Fruit fly (Drosophila melanogaster) whole organism, embryonic: ENCODE results near the gene scramb1.
A peak's percentile ranks its signal among the peaks of the same experiment; 100 is the strongest.

ENCODE experiments used
- CG10209 ChIP-seq: fragments of 200-800 bp; sonication (Bioruptor generic); optimal IDR thresholded peaks from 3 replicates; lab custom pipeline; 2017; ENCODE audit warnings: missing biosample characterization, mild to moderate bottlenecking, missing genetic modification characterization, missing genetic modification reagents
- CG12236 ChIP-seq: fragments of 200-800 bp; sonication (Bioruptor generic); optimal IDR thresholded peaks from 2 replicates; lab custom pipeline; 2016; ENCODE audit warnings: missing biosample characterization, missing genetic modification characterization
- CG13424 ChIP-seq: fragments of 200-800 bp; sonication (Bioruptor generic); optimal IDR thresholded peaks from 2 replicates; lab custom pipeline; 2019; ENCODE audit warnings: missing biosample characterization, mild to moderate bottlenecking, missing genetic modification characterization, moderate library complexity
- CG14050 ChIP-seq: fragments of 200-800 bp; sonication (Bioruptor generic); IDR thresholded peaks from 3 replicates; pipeline ENCODE4 v1.3.6; 2022; ENCODE audit warnings: missing biosample characterization, missing genetic modification characterization
- CG14441 ChIP-seq: fragments of 200-800 bp; sonication (Bioruptor generic); IDR thresholded peaks from 2 replicates; pipeline ENCODE4 v1.3.6; 2022; ENCODE audit warnings: missing biosample characterization, missing genetic modification characterization
- CG15011 ChIP-seq: fragments of 200-800 bp; sonication (Bioruptor generic); optimal IDR thresholded peaks from 3 replicates; lab custom pipeline; 2018; ENCODE audit warnings: missing biosample characterization, mild to moderate bottlenecking, missing genetic modification characterization
- CG15269 ChIP-seq: fragments of 200-800 bp; sonication (Bioruptor generic); optimal IDR thresholded peaks from 2 replicates; lab custom pipeline; 2018; ENCODE audit warnings: missing biosample characterization, mild to moderate bottlenecking, missing genetic modification characterization, moderate library complexity
- CG15514 ChIP-seq: fragments of 200-800 bp; sonication (Bioruptor generic); optimal IDR thresholded peaks from 3 replicates; lab custom pipeline; 2017; ENCODE audit warnings: missing biosample characterization, missing genetic modification characterization, mild to moderate bottlenecking, moderate library complexity, missing genetic modification reagents
- CG17802 ChIP-seq: fragments of 200-800 bp; sonication (Bioruptor generic); optimal IDR thresholded peaks from 2 replicates; lab custom pipeline; 2018; ENCODE audit warnings: missing biosample characterization, mild to moderate bottlenecking, missing genetic modification characterization, moderate library complexity
- CG17829 ChIP-seq: fragments of 200-800 bp; optimal IDR thresholded peaks from 2 replicates; lab custom pipeline; 2019; ENCODE audit warnings: missing biosample characterization, mild to moderate bottlenecking, missing genetic modification characterization, moderate library complexity
- CG31441 ChIP-seq: fragments of 200-800 bp; sonication (Bioruptor generic); IDR thresholded peaks from 2 replicates; pipeline ENCODE4 v1.3.6; 2022; ENCODE audit warnings: missing biosample characterization, missing genetic modification characterization
- CG3281 ChIP-seq: fragments of 200-800 bp; sonication (Bioruptor generic); optimal IDR thresholded peaks from 3 replicates; lab custom pipeline; 2017; ENCODE audit warnings: missing biosample characterization, mild to moderate bottlenecking, missing genetic modification characterization
- CG3838 ChIP-seq: fragments of 200-800 bp; sonication (Bioruptor generic); optimal IDR thresholded peaks from 3 replicates; lab custom pipeline; 2016; ENCODE audit warnings: missing biosample characterization, missing genetic modification characterization
- CG7271 ChIP-seq: fragments of 200-800 bp; sonication (Bioruptor generic); optimal IDR thresholded peaks from 2 replicates; lab custom pipeline; 2018; ENCODE audit warnings: missing biosample characterization, mild to moderate bottlenecking, missing genetic modification characterization, moderate library complexity
- CG7745 ChIP-seq: fragments of 200-800 bp; sonication (Bioruptor generic); optimal IDR thresholded peaks from 2 replicates; lab custom pipeline; 2018; ENCODE audit warnings: missing biosample characterization, mild to moderate bottlenecking, missing genetic modification characterization, moderate library complexity
- CG8944 ChIP-seq: fragments of 200-800 bp; sonication (Bioruptor generic); optimal IDR thresholded peaks from 3 replicates; lab custom pipeline; 2016; ENCODE audit warnings: missing biosample characterization, missing genetic modification characterization
- Dad ChIP-seq: fragments of 200-800 bp; sonication (Bioruptor generic); optimal IDR thresholded peaks from 3 replicates; lab custom pipeline; 2016; ENCODE audit warnings: missing biosample characterization, missing genetic modification characterization
- Dip3 ChIP-seq: fragments of 200-800 bp; sonication (Bioruptor generic); optimal IDR thresholded peaks from 3 replicates; lab custom pipeline; 2016; ENCODE audit warnings: missing biosample characterization, missing genetic modification characterization
- E2f1 ChIP-seq: fragments of 200-800 bp; sonication (Bioruptor generic); IDR thresholded peaks from 2 replicates; pipeline ENCODE4 v1.3.6; 2022; ENCODE audit warnings: missing biosample characterization, missing genetic modification characterization
- GATAe ChIP-seq: fragments of 200-800 bp; sonication (Bioruptor generic); conservative IDR thresholded peaks from 2 replicates; pipeline ENCODE4 v1.3.6; 2022; ENCODE audit warnings: missing biosample characterization, missing genetic modification characterization
- Gsc ChIP-seq: fragments of 200-800 bp; sonication (Bioruptor generic); IDR thresholded peaks from 2 replicates; pipeline ENCODE4 v1.3.6; 2022; ENCODE audit warnings: missing biosample characterization, missing genetic modification characterization
- Hey ChIP-seq: fragments of 200-800 bp; sonication (Bioruptor generic); optimal IDR thresholded peaks from 3 replicates; lab custom pipeline; 2018; ENCODE audit warnings: missing biosample characterization, mild to moderate bottlenecking, missing genetic modification characterization
- Lim3 ChIP-seq: fragments of 200-800 bp; sonication (Bioruptor generic); IDR thresholded peaks from 2 replicates; pipeline ENCODE4 v1.3.6; 2022; ENCODE audit warnings: missing biosample characterization, missing genetic modification characterization
- Lpt ChIP-seq: fragments of >200 bp; optimal IDR thresholded peaks from 2 replicates; lab custom pipeline; 2018; ENCODE audit warnings: missing biosample characterization, missing genetic modification characterization
- Mrtf ChIP-seq: fragments of 200-800 bp; sonication (Bioruptor generic); IDR thresholded peaks from 3 replicates; pipeline ENCODE4 v1.3.6; 2022; ENCODE audit warnings: missing biosample characterization, missing genetic modification characterization
- Nf-YA ChIP-seq: fragments of 200-800 bp; sonication (Bioruptor generic); IDR thresholded peaks from 2 replicates; pipeline ENCODE4 v1.3.6; 2022; ENCODE audit warnings: missing biosample characterization, missing genetic modification characterization
- Nf-YB ChIP-seq: fragments of 200-800 bp; sonication (Bioruptor generic); optimal IDR thresholded peaks from 3 replicates; lab custom pipeline; 2019; ENCODE audit warnings: missing biosample characterization, mild to moderate bottlenecking, missing genetic modification characterization, moderate library complexity
- Oaz ChIP-seq: fragments of 200-800 bp; sonication (Bioruptor generic); IDR thresholded peaks from 2 replicates; pipeline ENCODE4 v1.3.6; 2022; ENCODE audit warnings: missing biosample characterization, missing genetic modification characterization
- Sox100B ChIP-seq: fragments of 200-800 bp; sonication (Bioruptor generic); optimal IDR thresholded peaks from 3 replicates; lab custom pipeline; 2018; ENCODE audit warnings: missing biosample characterization, mild to moderate bottlenecking, missing genetic modification characterization
- Tbp ChIP-seq: fragments of >200 bp; optimal IDR thresholded peaks from 2 replicates; lab custom pipeline; 2018; ENCODE audit warnings: missing biosample characterization, missing genetic modification characterization
- Xrp1 ChIP-seq: fragments of 200-800 bp; sonication (Bioruptor generic); IDR thresholded peaks from 2 replicates; pipeline ENCODE4 v1.3.6; 2022; ENCODE audit warnings: missing biosample characterization, missing genetic modification characterization
- al ChIP-seq: fragments of 200-800 bp; sonication (Bioruptor generic); IDR thresholded peaks from 2 replicates; pipeline ENCODE4 v1.3.6; 2022; ENCODE audit warnings: missing biosample characterization, missing genetic modification characterization
- amos ChIP-seq: fragments of 200-800 bp; sonication (Bioruptor generic); IDR thresholded peaks from 2 replicates; pipeline ENCODE4 v1.3.6; 2022; ENCODE audit warnings: missing biosample characterization, missing genetic modification characterization; ENCODE audit not compliant: partially characterized antibody
- ash1 ChIP-seq: fragments of 200-800 bp; sonication (Bioruptor generic); optimal IDR thresholded peaks from 2 replicates; lab custom pipeline; 2018; ENCODE audit warnings: missing biosample characterization, mild to moderate bottlenecking, missing genetic modification characterization
- crc ChIP-seq: fragments of 200-800 bp; sonication (Bioruptor generic); optimal IDR thresholded peaks from 2 replicates; lab custom pipeline; 2016; ENCODE audit warnings: missing biosample characterization, missing genetic modification characterization
- crol ChIP-seq: fragments of 200-800 bp; sonication (Bioruptor generic); IDR thresholded peaks from 2 replicates; pipeline ENCODE4 v1.3.6; 2022; ENCODE audit warnings: missing biosample characterization, missing genetic modification characterization
- disco-r ChIP-seq: fragments of 200-800 bp; sonication (Bioruptor generic); optimal IDR thresholded peaks from 2 replicates; lab custom pipeline; 2016; ENCODE audit warnings: missing biosample characterization, missing genetic modification characterization
- eve ChIP-seq, 2 experiments: fragments of >200 bp; optimal IDR thresholded peaks; 2 replicates each; lab custom pipeline; 2017; ENCODE audit warnings: missing biosample characterization in 2 of 2, missing genetic modification characterization in 2 of 2
- gem ChIP-seq: fragments of 200-800 bp; sonication (Bioruptor generic); optimal IDR thresholded peaks from 2 replicates; lab custom pipeline; 2019; ENCODE audit warnings: missing biosample characterization, mild to moderate bottlenecking, missing genetic modification characterization, moderate library complexity
- gt ChIP-seq: fragments of 200-800 bp; sonication (Bioruptor generic); IDR thresholded peaks from 2 replicates; pipeline ENCODE4 v1.3.6; 2022; ENCODE audit warnings: missing biosample characterization, missing genetic modification characterization
- ham ChIP-seq: fragments of 200-800 bp; sonication (Bioruptor generic); IDR thresholded peaks from 2 replicates; pipeline ENCODE4 v1.3.6; 2022; ENCODE audit warnings: missing biosample characterization, missing genetic modification characterization
- jumu ChIP-seq: fragments of 200-800 bp; sonication (Bioruptor generic); optimal IDR thresholded peaks from 3 replicates; lab custom pipeline; 2016; ENCODE audit warnings: missing biosample characterization, missing genetic modification characterization
- nmo ChIP-seq: fragments of 200-800 bp; sonication (Bioruptor generic); optimal IDR thresholded peaks from 2 replicates; lab custom pipeline; 2018; ENCODE audit warnings: missing biosample characterization, mild to moderate bottlenecking, missing genetic modification characterization, moderate library complexity
- org-1 ChIP-seq: fragments of 200-800 bp; sonication (Bioruptor generic); optimal IDR thresholded peaks from 2 replicates; lab custom pipeline; 2017; ENCODE audit warnings: missing biosample characterization, missing genetic modification characterization
- pb ChIP-seq: fragments of 200-800 bp; sonication (Bioruptor generic); optimal IDR thresholded peaks from 3 replicates; lab custom pipeline; 2016; ENCODE audit warnings: missing biosample characterization, missing genetic modification characterization
- pho ChIP-seq: fragments of 200-800 bp; sonication (Bioruptor generic); optimal IDR thresholded peaks from 2 replicates; lab custom pipeline; 2016; ENCODE audit warnings: missing biosample characterization, missing genetic modification characterization
- sisA ChIP-seq: fragments of 200-800 bp; sonication (Bioruptor generic); IDR thresholded peaks from 2 replicates; pipeline ENCODE4 v1.3.6; 2022; ENCODE audit warnings: missing biosample characterization, missing genetic modification characterization
- tgo ChIP-seq: fragments of 200-800 bp; sonication (Bioruptor generic); IDR thresholded peaks from 3 replicates; pipeline ENCODE4 v1.3.6; 2022; ENCODE audit warnings: missing biosample characterization, missing genetic modification characterization
- twi ChIP-seq: fragments of 200-800 bp; optimal IDR thresholded peaks from 2 replicates; lab custom pipeline; 2019; ENCODE audit warnings: missing biosample characterization, mild to moderate bottlenecking, missing genetic modification characterization, moderate library complexity
- vfl ChIP-seq: fragments of 200-800 bp; sonication (Bioruptor generic); optimal IDR thresholded peaks from 2 replicates; lab custom pipeline; 2016; ENCODE audit warnings: missing biosample characterization, missing genetic modification characterization
- wor ChIP-seq: fragments of 200-800 bp; sonication (Bioruptor generic); IDR thresholded peaks from 2 replicates; pipeline ENCODE4 v1.3.6; 2022; ENCODE audit warnings: missing biosample characterization, missing genetic modification characterization

Gene scramb1

DNA sequence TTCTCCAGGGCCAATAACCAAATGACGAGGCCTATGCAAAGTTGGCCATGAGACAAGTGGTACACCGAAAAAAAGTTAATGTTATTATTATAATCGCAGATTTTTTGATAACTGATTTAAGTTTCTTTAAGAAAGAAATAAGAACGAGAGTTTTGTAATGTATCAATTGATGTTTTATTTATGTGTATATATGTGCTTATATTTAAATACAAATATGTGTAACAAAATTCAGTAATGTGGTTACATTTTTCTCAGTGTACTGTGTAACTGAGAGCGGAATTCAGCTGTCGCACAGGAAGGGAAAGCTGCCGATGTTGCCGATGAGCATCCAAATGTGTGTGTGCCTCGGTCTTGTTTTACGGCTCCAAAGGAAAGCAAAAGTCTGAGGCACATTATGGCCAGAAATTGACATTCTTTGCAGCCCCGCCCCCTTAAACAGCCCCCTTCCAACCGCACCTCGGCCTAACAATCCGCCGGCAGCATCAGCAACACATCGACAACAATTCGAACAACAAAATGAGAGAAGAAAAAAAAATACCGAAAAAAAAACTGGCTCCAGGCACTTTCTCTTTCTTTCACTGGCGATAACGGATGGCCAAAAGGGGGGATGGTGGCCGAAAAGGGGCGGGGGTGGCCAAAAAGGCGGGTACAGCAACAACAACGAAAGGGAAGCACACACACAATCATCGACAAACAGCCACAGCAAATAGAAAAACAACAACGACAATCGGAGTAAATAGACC, 18.6 kb downstream of the scramb1 start (continued):
- no peak for TF ChIP-seq jumu
- no peak for TF ChIP-seq ash1 (GFP tag; lab: Kevin White, UChicago)
- no peak for TF ChIP-seq amos (GFP tag; lab: Robert Waterston, UW)
- TF ChIP-seq pb: no peak
- TF ChIP-seq CG15011 (GFP tag; lab: Kevin White, UChicago): no peak
- no peak for TF ChIP-seq CG14050 (GFP tag; lab: Robert Waterston, UW)
- TF ChIP-seq twi: no peak
- no peak for TF ChIP-seq GATAe
- TF ChIP-seq Nf-YB (GFP tag; lab: Kevin White, UChicago): no peak
- peak; percentile 34 for TF ChIP-seq CG10209 (GFP tag; lab: Kevin White, UChicago)
- peak; percentile 28; the same call in 2 of the 3 replicates for TF ChIP-seq tgo (GFP tag; lab: Robert Waterston, UW)
- TF ChIP-seq nmo: peak; percentile 82
- no peak for TF ChIP-seq CG8944 (GFP tag; lab: Kevin White, UChicago)
- peak; percentile 19 for TF ChIP-seq CG15514 (GFP tag; lab: Kevin White, UChicago)
- TF ChIP-seq disco-r: no peak
- TF ChIP-seq CG7271 (tag; lab: Kevin White, UChicago): no peak
- TF ChIP-seq sisA: peak; percentile 75
- TF ChIP-seq eve (GFP tag; optimal IDR thresholded peaks at IDR 0.05; lab: Kevin White, UChicago): peak in 1 of 2 experiments; percentile 85
- no peak for TF ChIP-seq CG12236
- no peak for TF ChIP-seq crc (GFP tag; lab: Kevin White, UChicago)
- no peak for TF ChIP-seq ham (GFP tag; lab: Robert Waterston, UW)
- no peak for TF ChIP-seq CG3838 (GFP tag; lab: Kevin White, UChicago)
- no peak; the same call in 1 of the 2 replicates for TF ChIP-seq Nf-YA (GFP tag; lab: Robert Waterston, UW)
- TF ChIP-seq Tbp (GFP tag; lab: Kevin White, UChicago): no peak
- peak; percentile 7 for TF ChIP-seq Dip3
- TF ChIP-seq CG17802 (tag; lab: Kevin White, UChicago): no peak
- 0 out of 2 replicates have a peak, but pooled peaks have one; percentile 18 for TF ChIP-seq E2f1 (GFP tag; lab: Robert Waterston, UW)
- TF ChIP-seq al (GFP tag; lab: Robert Waterston, UW): no peak
- TF ChIP-seq Lpt (GFP tag; lab: Kevin White, UChicago): no peak
- TF ChIP-seq CG15269 (tag; lab: Kevin White, UChicago): peak; percentile 39
- peak; percentile 75 for TF ChIP-seq gem (tag; lab: Kevin White, UChicago)
- no peak for TF ChIP-seq Dad
- peak; percentile 47; the same call in 1 of the 2 replicates for TF ChIP-seq gt (GFP tag; lab: Robert Waterston, UW)
- TF ChIP-seq Hey: no peak
- TF ChIP-seq pho (GFP tag; lab: Kevin White, UChicago): no peak
- peak; percentile 69 for TF ChIP-seq Xrp1 (GFP tag; lab: Robert Waterston, UW)
- peak; percentile 75 for TF ChIP-seq CG17829 (tag; lab: Kevin White, UChicago)
- no peak for TF ChIP-seq vfl (GFP tag; lab: Kevin White, UChicago)
- TF ChIP-seq Mrtf (GFP tag; lab: Robert Waterston, UW): no peak
- TF ChIP-seq Sox100B: peak; percentile 75
- no peak for TF ChIP-seq Gsc (GFP tag; lab: Robert Waterston, UW)
- peak; percentile 33 for TF ChIP-seq org-1
- peak; percentile 57 for TF ChIP-seq CG13424 (tag; lab: Kevin White, UChicago)
- TF ChIP-seq CG31441 (GFP tag; lab: Robert Waterston, UW): peak; percentile 80
- TF ChIP-seq crol: peak; percentile 67
- no peak for TF ChIP-seq Lim3 (GFP tag; lab: Robert Waterston, UW)
- TF ChIP-seq CG3281 (GFP tag; lab: Kevin White, UChicago): peak; percentile 42
- TF ChIP-seq wor (GFP tag; lab: Robert Waterston, UW): peak; percentile 41; the same call in 1 of the 2 replicates
- TF ChIP-seq CG7745 (tag; lab: Kevin White, UChicago): no peak
- no peak for TF ChIP-seq Oaz (GFP tag; lab: Robert Waterston, UW)
- TF ChIP-seq CG14441 (GFP tag; lab: Robert Waterston, UW): no peak
